Worm (Caenorhabditis elegans) whole organism, L3 larva: ENCODE results near the gene cyp-13A4.

Experiments used
- R02D3.7 ChIP-seq: fragments of 150-350 bp; optimal IDR thresholded peaks from 2 replicates; lab custom pipeline; 2014; ENCODE audit warnings: missing biosample characterization, missing genetic modification characterization
- elt-3 ChIP-seq, 3 experiments: fragments of 150-350 bp in 1 of 3; sonication (generic microtip) in 2 of 3; optimal IDR thresholded peaks; 2 replicates in 2 of 3; 4 replicates in 1 of 3; lab custom pipeline; 2014 to 2017; ENCODE audit warnings: missing biosample characterization in 3 of 3, missing genetic modification characterization in 3 of 3
- lin-39 ChIP-seq: fragments of 150-350 bp; optimal IDR thresholded peaks from 2 replicates; lab custom pipeline; 2018; ENCODE audit warnings: missing biosample characterization, missing genetic modification reagents, missing genetic modification characterization
- nfya-1 ChIP-seq: sonication (generic microtip); optimal IDR thresholded peaks from 2 replicates; lab custom pipeline; 2017; ENCODE audit warnings: missing genetic modification characterization, mild to moderate bottlenecking, missing compliant biosample characterization, antibody characterized with exemption, moderate library complexity; ENCODE audit not compliant: insufficient read depth
- nhr-237 ChIP-seq: fragments of 150-350 bp; optimal IDR thresholded peaks from 2 replicates; lab custom pipeline; 2014; ENCODE audit warnings: missing biosample characterization, missing genetic modification characterization
- nhr-25 ChIP-seq: sonication (generic microtip); optimal IDR thresholded peaks from 2 replicates; lab custom pipeline; 2017; ENCODE audit warnings: missing biosample characterization, missing genetic modification characterization
- tbx-2 ChIP-seq: sonication (generic microtip); optimal IDR thresholded peaks from 2 replicates; lab custom pipeline; 2016; ENCODE audit warnings: mild to moderate bottlenecking, missing genetic modification characterization, missing compliant biosample characterization
- ztf-11 ChIP-seq: fragments of 150-350 bp; optimal IDR thresholded peaks from 2 replicates; lab custom pipeline; 2014; ENCODE audit warnings: missing biosample characterization, missing genetic modification characterization

ce11 chrII:9781842-9782241, 15.7 kb downstream of the cyp-13A4 start, which contains the start of gene cyp-13A1:
- TF ChIP-seq lin-39 (tag; lab: Kevin White, UChicago) (no peak), nfya-1 (tag; lab: Kevin White, UChicago) (no peak), ztf-11 (tag; lab: Kevin White, UChicago) (no peak), tbx-2 (tag; lab: Kevin White, UChicago) (no peak), elt-3 (tag; optimal IDR thresholded peaks at IDR 0.05; lab: Kevin White, UChicago) (no peak), nhr-237 (tag; lab: Kevin White, UChicago) (no peak), nhr-25 (no peak), R02D3.7 (tag; lab: Kevin White, UChicago) (no peak)
